Worm (Caenorhabditis elegans): ENCODE data around the gene twk-39.

DNA sequence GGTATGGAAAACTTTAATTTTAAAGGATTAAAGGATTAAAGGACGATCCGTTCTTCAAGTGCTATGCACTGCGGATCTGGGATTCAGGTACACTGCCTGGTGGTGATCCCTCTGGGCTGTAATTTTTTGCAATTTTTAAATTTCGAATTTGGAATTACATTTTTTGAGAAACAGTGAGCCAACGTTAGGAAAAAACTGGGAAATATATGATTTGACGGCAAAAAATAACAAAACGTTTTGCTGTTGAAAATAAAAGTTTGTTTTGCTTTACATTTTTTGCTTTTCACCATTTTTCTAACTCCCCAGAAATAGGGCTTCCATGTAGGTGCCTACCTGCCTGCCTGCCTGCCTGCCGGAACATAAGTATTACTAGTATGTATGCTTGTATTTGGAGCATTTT, 11.9 kb downstream of the twk-39 start, which contains the start of gene C18D11.10:
- TF ChIP-seq lin-11 (tag; optimal IDR thresholded peaks at IDR 0.05) (no peak), unc-39 (tag; optimal IDR thresholded peaks at IDR 0.05) (no peak), ama-1 (optimal IDR thresholded peaks at IDR 0.05) (no peak), ZK546.5 (tag; optimal IDR thresholded peaks at IDR 0.05) (no peak), fos-1 (tag; optimal IDR thresholded peaks at IDR 0.05) (no peak), nhr-25 (tag; optimal IDR thresholded peaks at IDR 0.05) (no peak), egl-27 (tag; optimal IDR thresholded peaks at IDR 0.05) (no peak), F13H6.1 (tag; optimal IDR thresholded peaks at IDR 0.05) (no peak), nhr-77 (tag; optimal IDR thresholded peaks at IDR 0.05) (no peak), blmp-1 (tag; optimal IDR thresholded peaks at IDR 0.05; ENCODE audit: insufficient read depth) (no peak), nhr-10 (tag; optimal IDR thresholded peaks at IDR 0.05) (no peak), nhr-237 (tag; optimal IDR thresholded peaks at IDR 0.05) (no peak), ztf-4 (tag; optimal IDR thresholded peaks at IDR 0.05) (no peak)

All from whole organism, L2 larva.